Fruit fly (Drosophila melanogaster) whole organism, embryonic: ENCODE results near the gene Orc2.

Source experiments
- ATbp ChIP-seq: fragments of 200-800 bp; sonication (Bioruptor generic); optimal IDR thresholded peaks from 2 replicates; lab custom pipeline; 2017; ENCODE audit warnings: missing biosample characterization, mild to moderate bottlenecking, missing genetic modification characterization, missing genetic modification reagents
- Atf3 ChIP-seq: fragments of 200-800 bp; sonication (Bioruptor generic); optimal IDR thresholded peaks from 3 replicates; lab custom pipeline; 2016; ENCODE audit warnings: missing biosample characterization, missing genetic modification characterization
- CG10147 ChIP-seq: fragments of 200-800 bp; sonication (Bioruptor generic); optimal IDR thresholded peaks from 2 replicates; lab custom pipeline; 2019; ENCODE audit warnings: missing biosample characterization, mild to moderate bottlenecking, missing genetic modification characterization, moderate library complexity
- CG11085 ChIP-seq: fragments of 200-800 bp; sonication (Bioruptor generic); IDR thresholded peaks from 2 replicates; pipeline ENCODE4 v1.3.6; 2022; ENCODE audit warnings: missing biosample characterization, missing genetic modification characterization
- CG11093 ChIP-seq: fragments of 200-800 bp; sonication (Bioruptor generic); IDR thresholded peaks from 3 replicates; pipeline ENCODE4 v1.3.6; 2022; ENCODE audit warnings: missing biosample characterization, missing genetic modification characterization
- CG11504 ChIP-seq: fragments of 200-800 bp; sonication (Bioruptor generic); optimal IDR thresholded peaks from 3 replicates; lab custom pipeline; 2019; ENCODE audit warnings: missing biosample characterization, mild to moderate bottlenecking, missing genetic modification characterization, moderate library complexity
- CG17612 ChIP-seq: fragments of 200-800 bp; sonication (Bioruptor generic); IDR thresholded peaks from 2 replicates; pipeline ENCODE4 v1.3.6; 2022; ENCODE audit warnings: missing biosample characterization, missing genetic modification characterization
- CG18476 ChIP-seq: fragments of 200-800 bp; sonication (Bioruptor generic); optimal IDR thresholded peaks from 2 replicates; lab custom pipeline; 2016; ENCODE audit warnings: missing biosample characterization, mild to moderate bottlenecking, missing genetic modification characterization
- CG18599 ChIP-seq: fragments of 200-800 bp; sonication (Bioruptor generic); optimal IDR thresholded peaks from 3 replicates; lab custom pipeline; 2017; ENCODE audit warnings: missing biosample characterization, missing genetic modification characterization, mild to moderate bottlenecking, moderate library complexity, missing genetic modification reagents
- CG2120 ChIP-seq: fragments of 200-800 bp; sonication (Bioruptor generic); optimal IDR thresholded peaks from 3 replicates; lab custom pipeline; 2016; ENCODE audit warnings: missing biosample characterization, missing genetic modification characterization
- CG2129 ChIP-seq: fragments of 200-800 bp; sonication (Bioruptor generic); IDR thresholded peaks from 2 replicates; pipeline ENCODE4 v1.3.6; 2022; ENCODE audit warnings: missing biosample characterization, missing genetic modification characterization; ENCODE audit not compliant: partially characterized antibody
- CG31365 ChIP-seq: fragments of 200-800 bp; sonication (Bioruptor generic); optimal IDR thresholded peaks from 2 replicates; lab custom pipeline; 2018; ENCODE audit warnings: missing biosample characterization, mild to moderate bottlenecking, missing genetic modification characterization
- CG32772 ChIP-seq: fragments of 200-800 bp; sonication (Bioruptor generic); IDR thresholded peaks from 2 replicates; pipeline ENCODE4 v1.3.6; 2022; ENCODE audit warnings: missing biosample characterization, missing genetic modification characterization
- CG4424 ChIP-seq: fragments of 200-800 bp; sonication (Bioruptor generic); optimal IDR thresholded peaks from 3 replicates; lab custom pipeline; 2016; ENCODE audit warnings: missing biosample characterization, missing genetic modification characterization
- CG4730 ChIP-seq: fragments of 200-800 bp; sonication (Bioruptor generic); IDR thresholded peaks from 2 replicates; pipeline ENCODE4 v1.3.6; 2022; ENCODE audit warnings: missing biosample characterization, missing genetic modification characterization
- CG6683 ChIP-seq: fragments of 200-800 bp; sonication (Bioruptor generic); optimal IDR thresholded peaks from 2 replicates; lab custom pipeline; 2017; ENCODE audit warnings: missing biosample characterization, mild to moderate bottlenecking, missing genetic modification characterization, missing genetic modification reagents
- CG8359 ChIP-seq: fragments of 200-800 bp; sonication (Bioruptor generic); optimal IDR thresholded peaks from 2 replicates; lab custom pipeline; 2017; ENCODE audit warnings: missing biosample characterization, mild to moderate bottlenecking, missing genetic modification characterization, borderline replicate concordance
- CG8388 ChIP-seq: fragments of 200-800 bp; sonication (Bioruptor generic); optimal IDR thresholded peaks from 2 replicates; lab custom pipeline; 2019; ENCODE audit warnings: missing biosample characterization, mild to moderate bottlenecking, missing genetic modification characterization, moderate library complexity
- CTCF ChIP-seq: fragments of 200-800 bp; sonication (Bioruptor generic); optimal IDR thresholded peaks from 2 replicates; lab custom pipeline; 2017; ENCODE audit warnings: missing biosample characterization, mild to moderate bottlenecking, missing genetic modification characterization, moderate library complexity
- CoRest ChIP-seq: fragments of 200-800 bp; sonication (Bioruptor generic); optimal IDR thresholded peaks from 3 replicates; lab custom pipeline; 2018; ENCODE audit warnings: missing biosample characterization, mild to moderate bottlenecking, missing genetic modification characterization, moderate library complexity
- Drgx ChIP-seq: fragments of 200-800 bp; sonication (Bioruptor generic); IDR thresholded peaks from 2 replicates; pipeline ENCODE4 v1.3.6; 2022; ENCODE audit warnings: missing biosample characterization, missing genetic modification characterization
- Ets97D ChIP-seq: fragments of 200-800 bp; sonication (Bioruptor generic); optimal IDR thresholded peaks from 3 replicates; lab custom pipeline; 2016; ENCODE audit warnings: missing biosample characterization, missing genetic modification characterization
- HLH4C ChIP-seq: fragments of 200-800 bp; sonication (Bioruptor generic); IDR thresholded peaks from 3 replicates; pipeline ENCODE4 v1.3.6; 2022; ENCODE audit warnings: missing biosample characterization, missing genetic modification characterization; ENCODE audit not compliant: partially characterized antibody
- HmgD ChIP-seq: fragments of 200-800 bp; sonication (Bioruptor generic); optimal IDR thresholded peaks from 3 replicates; lab custom pipeline; 2016; ENCODE audit warnings: missing biosample characterization, missing genetic modification characterization
- Hmr ChIP-seq: fragments of 200-800 bp; sonication (Bioruptor generic); optimal IDR thresholded peaks from 3 replicates; lab custom pipeline; 2017; ENCODE audit warnings: mild to moderate bottlenecking, missing biosample characterization, missing genetic modification reagents, missing genetic modification characterization
- Meics ChIP-seq: fragments of 200-800 bp; sonication (Bioruptor generic); optimal IDR thresholded peaks from 2 replicates; lab custom pipeline; 2017; ENCODE audit warnings: missing biosample characterization, mild to moderate bottlenecking, missing genetic modification characterization
- NFAT ChIP-seq: fragments of 200-800 bp; sonication (Bioruptor generic); IDR thresholded peaks from 2 replicates; pipeline ENCODE4 v1.3.6; 2022; ENCODE audit warnings: missing biosample characterization, missing genetic modification characterization
- Neu2 ChIP-seq: fragments of 200-800 bp; sonication (Bioruptor generic); optimal IDR thresholded peaks from 3 replicates; lab custom pipeline; 2016; ENCODE audit warnings: missing biosample characterization, missing genetic modification characterization, borderline replicate concordance
- Nf-YA ChIP-seq: fragments of 200-800 bp; sonication (Bioruptor generic); IDR thresholded peaks from 2 replicates; pipeline ENCODE4 v1.3.6; 2022; ENCODE audit warnings: missing biosample characterization, missing genetic modification characterization
- Nf-YC ChIP-seq: fragments of 200-800 bp; optimal IDR thresholded peaks from 3 replicates; lab custom pipeline; 2019; ENCODE audit warnings: missing biosample characterization, mild to moderate bottlenecking, missing genetic modification characterization, moderate library complexity
- Rfx ChIP-seq: fragments of 200-800 bp; sonication (Bioruptor generic); IDR thresholded peaks from 2 replicates; pipeline ENCODE4 v1.3.6; 2022; ENCODE audit warnings: missing biosample characterization, missing genetic modification characterization
- Sin3A ChIP-seq: fragments of >200 bp; optimal IDR thresholded peaks from 2 replicates; lab custom pipeline; 2018
- Tbp ChIP-seq: fragments of >200 bp; optimal IDR thresholded peaks from 2 replicates; lab custom pipeline; 2018; ENCODE audit warnings: missing biosample characterization, missing genetic modification characterization
- chinmo ChIP-seq: fragments of 200-800 bp; sonication (Bioruptor generic); IDR thresholded peaks from 4 replicates; pipeline ENCODE4 v1.3.6; 2022; ENCODE audit warnings: missing biosample characterization, missing genetic modification characterization; ENCODE audit not compliant: partially characterized antibody
- danr ChIP-seq: fragments of 200-800 bp; sonication (Bioruptor generic); IDR thresholded peaks from 2 replicates; pipeline ENCODE4 v1.3.6; 2022; ENCODE audit warnings: missing biosample characterization, missing genetic modification characterization
- fd102C ChIP-seq: fragments of 200-800 bp; sonication (Bioruptor generic); optimal IDR thresholded peaks from 2 replicates; lab custom pipeline; 2018; ENCODE audit warnings: missing biosample characterization, mild to moderate bottlenecking, missing genetic modification characterization, moderate library complexity
- grau ChIP-seq: fragments of 200-800 bp; optimal IDR thresholded peaks from 3 replicates; lab custom pipeline; 2019; ENCODE audit warnings: missing biosample characterization, mild to moderate bottlenecking, missing genetic modification characterization, moderate library complexity
- jigr1 ChIP-seq: fragments of 200-800 bp; sonication (Bioruptor generic); IDR thresholded peaks from 3 replicates; pipeline ENCODE4 v1.3.6; 2022; ENCODE audit warnings: missing biosample characterization, missing genetic modification characterization
- jing ChIP-seq: fragments of 200-800 bp; sonication (Bioruptor generic); optimal IDR thresholded peaks from 2 replicates; lab custom pipeline; 2018; ENCODE audit warnings: missing biosample characterization, mild to moderate bottlenecking, missing genetic modification characterization
- luna ChIP-seq: fragments of 200-800 bp; sonication (Bioruptor generic); optimal IDR thresholded peaks from 2 replicates; lab custom pipeline; 2016; ENCODE audit warnings: missing biosample characterization, missing genetic modification characterization
- nom ChIP-seq: fragments of 200-800 bp; sonication (Bioruptor generic); optimal IDR thresholded peaks from 2 replicates; lab custom pipeline; 2017; ENCODE audit warnings: missing biosample characterization, missing genetic modification characterization, mild to moderate bottlenecking, moderate library complexity, missing genetic modification reagents
- onecut ChIP-seq: fragments of 200-800 bp; sonication (Bioruptor generic); IDR thresholded peaks from 2 replicates; pipeline ENCODE4 v1.3.6; 2022; ENCODE audit warnings: missing biosample characterization, missing genetic modification characterization
- pb ChIP-seq: fragments of 200-800 bp; sonication (Bioruptor generic); optimal IDR thresholded peaks from 3 replicates; lab custom pipeline; 2016; ENCODE audit warnings: missing biosample characterization, missing genetic modification characterization
- rib ChIP-seq: fragments of 200-800 bp; sonication (Bioruptor generic); IDR thresholded peaks from 2 replicates; pipeline ENCODE4 v1.3.6; 2022; ENCODE audit warnings: missing biosample characterization, missing genetic modification characterization
- ro ChIP-seq: fragments of 200-800 bp; sonication (Bioruptor generic); IDR thresholded peaks from 2 replicates; pipeline ENCODE4 v1.3.6; 2022; ENCODE audit warnings: missing biosample characterization, missing genetic modification characterization
- sens ChIP-seq: fragments of 200-800 bp; sonication (Bioruptor generic); peaks from one replicate; lab custom pipeline; 2016; ENCODE audit warnings: missing biosample characterization, missing genetic modification characterization
- sob ChIP-seq: fragments of 200-800 bp; sonication (Bioruptor generic); IDR thresholded peaks from 2 replicates; pipeline ENCODE4 v1.3.6; 2022; ENCODE audit warnings: missing biosample characterization, missing genetic modification characterization
- tna ChIP-seq: fragments of 200-800 bp; sonication (Bioruptor generic); IDR thresholded peaks from 2 replicates; pipeline ENCODE4 v1.3.6; 2022; ENCODE audit warnings: missing biosample characterization, missing genetic modification characterization; ENCODE audit not compliant: partially characterized antibody
- vnd ChIP-seq: fragments of 200-800 bp; sonication (Bioruptor generic); IDR thresholded peaks from 3 replicates; pipeline ENCODE4 v1.3.6; 2022; ENCODE audit warnings: missing biosample characterization, missing genetic modification characterization; ENCODE audit not compliant: partially characterized antibody
- zf30C ChIP-seq: fragments of 200-800 bp; sonication (Bioruptor generic); optimal IDR thresholded peaks from 3 replicates; lab custom pipeline; 2018; ENCODE audit warnings: missing biosample characterization, mild to moderate bottlenecking, missing genetic modification characterization

Orc2 gene

DNA sequence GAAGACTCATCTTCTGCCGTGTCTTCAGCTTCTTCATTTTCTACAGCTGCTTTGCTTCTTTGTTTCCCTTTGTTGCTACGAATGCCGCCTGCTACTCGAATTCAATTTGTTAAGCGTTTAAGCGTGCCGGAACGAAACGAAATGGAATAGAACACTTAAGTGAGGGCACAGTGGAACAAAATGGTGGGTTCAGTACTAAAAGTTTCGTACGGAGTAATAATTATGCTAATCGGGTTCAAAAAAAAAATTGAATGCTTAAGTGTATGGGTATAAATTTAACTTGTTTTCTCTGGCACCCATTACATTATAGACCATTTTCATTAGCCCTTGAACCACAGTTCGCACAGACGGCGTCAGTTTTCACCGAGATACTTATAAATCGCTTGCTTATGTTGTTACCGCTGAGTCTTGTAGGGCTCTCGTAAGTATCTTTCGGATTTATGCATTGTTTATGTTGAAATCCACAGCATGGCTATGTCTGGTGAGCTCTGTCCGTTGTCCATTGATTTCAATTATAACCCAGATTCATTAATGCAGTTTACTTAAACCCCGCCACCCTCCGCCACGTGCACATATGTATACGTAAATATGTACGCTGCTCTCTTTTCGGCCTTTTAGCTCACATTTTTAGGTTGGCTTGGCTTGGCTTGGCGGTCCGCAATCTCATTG is 47.9 kb downstream of the Orc2 start (continued):
- no peak; the same call in 2 of the 3 replicates for TF ChIP-seq vnd (GFP tag; lab: Robert Waterston, UW)
- TF ChIP-seq CG4730 (GFP tag; lab: Robert Waterston, UW): peak; percentile 92
- peak; percentile 11 for TF ChIP-seq luna
- peak; percentile 91 for TF ChIP-seq NFAT
- TF ChIP-seq CTCF (GFP tag; lab: Kevin White, UChicago): peak; percentile 60
- TF ChIP-seq HLH4C: peak; percentile 43; the same call in 1 of the 3 replicates
- peak; percentile 90 for TF ChIP-seq onecut (GFP tag; lab: Robert Waterston, UW)
- peak; percentile 80 for TF ChIP-seq CoRest (tag; lab: Kevin White, UChicago)
- peak; percentile 92 for TF ChIP-seq Meics (GFP tag; lab: Kevin White, UChicago)
- peak; percentile 72 for TF ChIP-seq Hmr
- no peak for TF ChIP-seq zf30C (GFP tag; lab: Kevin White, UChicago)
- TF ChIP-seq CG10147 (GFP tag; lab: Kevin White, UChicago): peak; percentile 81
- no peak for TF ChIP-seq fd102C (GFP tag; lab: Kevin White, UChicago)
- peak; percentile 93 for TF ChIP-seq CG11093 (GFP tag; lab: Robert Waterston, UW)
- peak; percentile 60 for TF ChIP-seq tna (GFP tag; lab: Robert Waterston, UW)
- TF ChIP-seq Nf-YA (GFP tag; lab: Robert Waterston, UW): peak; percentile 89
- TF ChIP-seq CG4424 (GFP tag; lab: Kevin White, UChicago): peak; percentile 97
- TF ChIP-seq grau: peak; percentile 82
- TF ChIP-seq CG11504: peak; percentile 94
- no peak for TF ChIP-seq Tbp
- peak; percentile 88 for TF ChIP-seq nom
- peak; percentile 92 for TF ChIP-seq jigr1
- TF ChIP-seq danr (GFP tag; lab: Robert Waterston, UW): peak; percentile 89
- no peak for TF ChIP-seq CG2129
- peak; percentile 68 for TF ChIP-seq Neu2 (GFP tag; lab: Kevin White, UChicago)
- peak; percentile 54 for TF ChIP-seq Ets97D
- peak; percentile 86 for TF ChIP-seq rib (GFP tag; lab: Robert Waterston, UW)
- TF ChIP-seq ATbp (GFP tag; lab: Kevin White, UChicago): peak; percentile 82
- peak; percentile 94 for TF ChIP-seq CG18599 (GFP tag; lab: Kevin White, UChicago)
- peak; percentile 83 for TF ChIP-seq Drgx (GFP tag; lab: Robert Waterston, UW)
- peak; percentile 79 for TF ChIP-seq CG6683 (GFP tag; lab: Kevin White, UChicago)
- peak; percentile 73 for TF ChIP-seq HmgD
- peak; percentile 86 for TF ChIP-seq CG11085 (GFP tag; lab: Robert Waterston, UW)
- TF ChIP-seq CG32772 (GFP tag; lab: Robert Waterston, UW): peak; percentile 95
- TF ChIP-seq chinmo (GFP tag; lab: Robert Waterston, UW): 0 out of 4 replicates have a peak, but pooled peaks have one; percentile 6
- TF ChIP-seq jing (GFP tag; lab: Kevin White, UChicago): peak; percentile 70
- peak; percentile 75 for TF ChIP-seq CG2120 (GFP tag; lab: Kevin White, UChicago)
- peak; percentile 89 for TF ChIP-seq CG17612 (GFP tag; lab: Robert Waterston, UW)
- peak; percentile 92 for TF ChIP-seq CG18476 (GFP tag; lab: Kevin White, UChicago)
- TF ChIP-seq Atf3: peak; percentile 75
- peak; percentile 95 for TF ChIP-seq sob (GFP tag; lab: Robert Waterston, UW)
- TF ChIP-seq CG31365: peak; percentile 81
- TF ChIP-seq Rfx: peak; percentile 97
- TF ChIP-seq ro: peak; percentile 88
- TF ChIP-seq Nf-YC: peak; percentile 62
- TF ChIP-seq pb (GFP tag; lab: Kevin White, UChicago): peak; percentile 65
- TF ChIP-seq CG8388 (GFP tag; lab: Kevin White, UChicago): peak; percentile 62
- no peak for TF ChIP-seq Sin3A (lab: Kevin White, UChicago)
- peak; percentile 98 for TF ChIP-seq sens (GFP tag; lab: Kevin White, UChicago)
- TF ChIP-seq CG8359 (GFP tag; lab: Kevin White, UChicago): peak; percentile 88
